Worm (Caenorhabditis elegans) whole organism, mixed stage, embryonic: ENCODE results near the gene srw-144.

ENCODE experiments used
- M03D4.4 ChIP-seq: sonication (generic microtip); optimal IDR thresholded peaks from 2 replicates; lab custom pipeline; 2017; ENCODE audit warnings: mild to moderate bottlenecking, missing genetic modification characterization, missing compliant biosample characterization
- bed-3 ChIP-seq: fragments of 200-800 bp; sonication (Bioruptor generic); optimal IDR thresholded peaks from 3 replicates; lab custom pipeline; 2018; ENCODE audit warnings: mild to moderate bottlenecking, missing genetic modification characterization, moderate library complexity, missing compliant biosample characterization
- blmp-1 ChIP-seq: fragments of 150-350 bp; optimal IDR thresholded peaks from 2 replicates; lab custom pipeline; 2014; ENCODE audit warnings: missing biosample characterization, missing genetic modification characterization
- ceh-39 ChIP-seq: fragments of 150-350 bp; optimal IDR thresholded peaks from 2 replicates; lab custom pipeline; 2014; ENCODE audit warnings: missing biosample characterization, missing genetic modification characterization
- ceh-83 ChIP-seq: fragments of 200-800 bp; sonication (Bioruptor generic); optimal IDR thresholded peaks from 2 replicates; lab custom pipeline; 2018; ENCODE audit warnings: mild to moderate bottlenecking, missing genetic modification characterization, missing compliant biosample characterization
- ces-1 ChIP-seq: fragments of 150-350 bp; optimal IDR thresholded peaks from 2 replicates; lab custom pipeline; 2014; ENCODE audit warnings: missing biosample characterization, missing genetic modification reagents, missing genetic modification characterization
- cnd-1 ChIP-seq: fragments of 200-800 bp; sonication (Bioruptor generic); optimal IDR thresholded peaks from 2 replicates; lab custom pipeline; 2018; ENCODE audit warnings: mild to moderate bottlenecking, missing genetic modification characterization, missing compliant biosample characterization
- drap-1 ChIP-seq: fragments of 200-800 bp; sonication (Bioruptor generic); optimal IDR thresholded peaks from 3 replicates; lab custom pipeline; 2018; ENCODE audit warnings: mild to moderate bottlenecking, missing genetic modification characterization, missing compliant biosample characterization
- elt-1 ChIP-seq: sonication (generic microtip); optimal IDR thresholded peaks from 2 replicates; lab custom pipeline; 2017; ENCODE audit warnings: missing genetic modification characterization, mild to moderate bottlenecking, missing compliant biosample characterization, antibody characterized with exemption, moderate library complexity, borderline replicate concordance; ENCODE audit not compliant: insufficient read depth
- elt-3 ChIP-seq: fragments of 150-350 bp; optimal IDR thresholded peaks from 2 replicates; lab custom pipeline; 2014; ENCODE audit warnings: missing biosample characterization, missing genetic modification characterization
- flh-1 ChIP-seq: fragments of 200-800 bp; sonication (Bioruptor generic); optimal IDR thresholded peaks from 2 replicates; lab custom pipeline; 2018; ENCODE audit warnings: mild to moderate bottlenecking, missing genetic modification characterization, moderate library complexity, missing compliant biosample characterization
- ham-2 ChIP-seq: fragments of 200-800 bp; sonication (Bioruptor generic); optimal IDR thresholded peaks from 2 replicates; lab custom pipeline; 2018; ENCODE audit warnings: mild to moderate bottlenecking, missing genetic modification characterization, missing compliant biosample characterization
- hlh-1 ChIP-seq: fragments of 150-350 bp; optimal IDR thresholded peaks from 2 replicates; lab custom pipeline; 2014; ENCODE audit warnings: missing biosample characterization, missing genetic modification reagents, missing genetic modification characterization
- lin-13 ChIP-seq: fragments of 150-350 bp; optimal IDR thresholded peaks from 2 replicates; lab custom pipeline; 2014; ENCODE audit warnings: missing biosample characterization, missing genetic modification characterization
- lin-32 ChIP-seq: fragments of 200-800 bp; sonication (Bioruptor generic); optimal IDR thresholded peaks from 2 replicates; lab custom pipeline; 2018; ENCODE audit warnings: mild to moderate bottlenecking, missing genetic modification characterization, missing compliant biosample characterization
- mab-5 ChIP-seq: fragments of 150-350 bp; optimal IDR thresholded peaks from 2 replicates; lab custom pipeline; 2014; ENCODE audit warnings: missing biosample characterization, missing genetic modification characterization
- mep-1 ChIP-seq: fragments of 150-350 bp; optimal IDR thresholded peaks from 2 replicates; lab custom pipeline; 2017; ENCODE audit warnings: missing biosample characterization, missing genetic modification reagents, missing genetic modification characterization, inconsistent platforms
- mls-2 ChIP-seq: sonication (generic microtip); optimal IDR thresholded peaks from 2 replicates; lab custom pipeline; 2016; ENCODE audit warnings: mild to moderate bottlenecking, missing genetic modification characterization, moderate library complexity, missing compliant biosample characterization
- nhr-12 ChIP-seq: fragments of 150-350 bp; optimal IDR thresholded peaks from 2 replicates; lab custom pipeline; 2014; ENCODE audit warnings: missing biosample characterization, missing genetic modification characterization
- nhr-2 ChIP-seq: fragments of 150-350 bp; optimal IDR thresholded peaks from 2 replicates; lab custom pipeline; 2014; ENCODE audit warnings: missing biosample characterization, missing genetic modification characterization
- nhr-28 ChIP-seq: fragments of 150-350 bp; optimal IDR thresholded peaks from 2 replicates; lab custom pipeline; 2014; ENCODE audit warnings: missing biosample characterization, missing genetic modification characterization
- nhr-76 ChIP-seq: sonication (generic microtip); optimal IDR thresholded peaks from 2 replicates; lab custom pipeline; 2017; ENCODE audit warnings: missing biosample characterization, missing genetic modification characterization
- pha-4 ChIP-seq: fragments of 150-350 bp; optimal IDR thresholded peaks from 2 replicates; lab custom pipeline; 2018; ENCODE audit warnings: missing biosample characterization, missing genetic modification reagents, missing genetic modification characterization
- sem-2 ChIP-seq: fragments of 200-800 bp; sonication (Bioruptor generic); optimal IDR thresholded peaks from 2 replicates; lab custom pipeline; 2018; ENCODE audit warnings: mild to moderate bottlenecking, missing genetic modification characterization, missing compliant biosample characterization
- snpc-4 ChIP-seq: fragments of 150-350 bp; optimal IDR thresholded peaks from 2 replicates; lab custom pipeline; 2014; ENCODE audit warnings: missing biosample characterization, missing genetic modification characterization
- unc-62 ChIP-seq: fragments of 150-350 bp; optimal IDR thresholded peaks from 2 replicates; lab custom pipeline; 2014; ENCODE audit warnings: missing biosample characterization, missing genetic modification reagents, missing genetic modification characterization
- zip-8 ChIP-seq: fragments of 150-350 bp; optimal IDR thresholded peaks from 2 replicates; lab custom pipeline; 2014; ENCODE audit warnings: missing biosample characterization, missing genetic modification characterization
- ztf-11 ChIP-seq: fragments of 150-350 bp; optimal IDR thresholded peaks from 2 replicates; lab custom pipeline; 2014; ENCODE audit warnings: missing biosample characterization, missing genetic modification characterization

Gene srw-144

ce11 chrV:2996105-2996504 is 35.3 kb upstream of the srw-144 start, which contains the start of gene srw-120:
srw-120 (minus strand) TSS chrV:2996205.
- TF ChIP-seq hlh-1 (tag; lab: Kevin White, UChicago) (no peak), ces-1 (GFP tag; lab: Kevin White, UChicago) (no peak), elt-1 (tag; lab: Kevin White, UChicago) (no peak), drap-1 (GFP tag; lab: Kevin White, UChicago) (no peak), nhr-12 (tag; lab: Kevin White, UChicago) (no peak), ceh-83 (no peak), cnd-1 (tag; lab: Kevin White, UChicago) (no peak), sem-2 (no peak), ham-2 (GFP tag; lab: Kevin White, UChicago) (no peak), nhr-76 (tag; lab: Kevin White, UChicago) (no peak), ceh-39 (no peak), elt-3 (tag; lab: Kevin White, UChicago) (no peak), zip-8 (tag; lab: Kevin White, UChicago) (no peak), blmp-1 (tag; lab: Kevin White, UChicago) (no peak), flh-1 (GFP tag; lab: Kevin White, UChicago) (no peak), mls-2 (tag; lab: Kevin White, UChicago) (no peak), mep-1 (tag; lab: Kevin White, UChicago) (no peak), nhr-2 (tag; lab: Kevin White, UChicago) (no peak), snpc-4 (no peak)
- TF ChIP-seq, all 35 proteins: peak for 0

ce11 chrV:2993816-2994215 is 33.0 kb upstream of the srw-144 start, which contains the start of gene srw-115:
srw-115 (minus strand) TSS chrV:2993916.
- no peak for TF ChIP-seq flh-1 (GFP tag; lab: Kevin White, UChicago)

- TF ChIP-seq bed-3 (GFP tag; lab: Kevin White, UChicago) (no peak), ces-1 (GFP tag; lab: Kevin White, UChicago) (no peak), lin-13 (tag; lab: Kevin White, UChicago) (no peak), ceh-83 (no peak), hlh-1 (tag; lab: Kevin White, UChicago) (no peak)
Observed at ce11 chrV:2992060-2992459, 31.3 kb upstream of the srw-144 start.

ce11 chrV:2991485-2991884 is 30.7 kb upstream of the srw-144 start, which contains the start of gene srw-121:
srw-121 (minus strand) TSS chrV:2991585.
- TF ChIP-seq nhr-12 (tag; lab: Kevin White, UChicago) (no peak), lin-13 (tag; lab: Kevin White, UChicago) (no peak), ceh-39 (no peak), M03D4.4 (no peak), flh-1 (GFP tag; lab: Kevin White, UChicago) (no peak), mep-1 (tag; lab: Kevin White, UChicago) (no peak)
- TF ChIP-seq, all 35 proteins: peak for 0

- TF ChIP-seq pha-4 (tag; lab: Kevin White, UChicago), result no peak
Observed at ce11 chrV:2987407-2987806, 26.6 kb upstream of the srw-144 start, which contains the start of gene srh-85. srh-85 (minus strand) TSS chrV:2987507.

ce11 chrV:2985309-2985708 is 24.5 kb upstream of the srw-144 start, which contains the start of gene srw-139:
srw-139 (minus strand) TSS chrV:2985409.
- TF ChIP-seq elt-1 (tag; lab: Kevin White, UChicago), result no peak
- no peak for TF ChIP-seq bed-3 (GFP tag; lab: Kevin White, UChicago)
- TF ChIP-seq ham-2 (GFP tag; lab: Kevin White, UChicago), result no peak
- no peak for TF ChIP-seq mls-2 (tag; lab: Kevin White, UChicago)
- no peak for TF ChIP-seq hlh-1 (tag; lab: Kevin White, UChicago)
- no peak for TF ChIP-seq nhr-12 (tag; lab: Kevin White, UChicago)
- TF ChIP-seq lin-13 (tag; lab: Kevin White, UChicago), result no peak
- TF ChIP-seq pha-4 (tag; lab: Kevin White, UChicago), result no peak
- TF ChIP-seq elt-3 (tag; lab: Kevin White, UChicago), result no peak
- TF ChIP-seq mab-5 (tag; lab: Kevin White, UChicago), result no peak
- no peak for TF ChIP-seq M03D4.4
- no peak for TF ChIP-seq ceh-83
- no peak for TF ChIP-seq snpc-4
- TF ChIP-seq unc-62 (GFP tag; lab: Kevin White, UChicago), result no peak

ce11 chrV:2983351-2983750 is 22.6 kb upstream of the srw-144 start, which contains the start of gene srw-117:
srw-117 (minus strand) TSS chrV:2983451.
- TF ChIP-seq mab-5 (tag; lab: Kevin White, UChicago) (no peak), zip-8 (tag; lab: Kevin White, UChicago) (no peak), cnd-1 (tag; lab: Kevin White, UChicago) (no peak), nhr-76 (tag; lab: Kevin White, UChicago) (no peak), lin-32 (no peak), pha-4 (tag; lab: Kevin White, UChicago) (no peak), nhr-28 (tag; lab: Kevin White, UChicago) (no peak), ceh-83 (no peak), ztf-11 (tag; lab: Kevin White, UChicago) (no peak), lin-13 (tag; lab: Kevin White, UChicago) (no peak)
